Worm (Caenorhabditis elegans) whole organism, young adult: ENCODE measurements around the gene Y39A1A.9.

Source experiments
- C06A6.2 ChIP-seq: fragments of 200-800 bp; sonication (Bioruptor generic); conservative IDR thresholded peaks from 2 replicates; pipeline ENCODE4 v1.3.6; 2022; ENCODE audit warnings: missing genetic modification characterization, missing compliant biosample characterization
- K12H6.12 ChIP-seq: fragments of 200-800 bp; sonication (Bioruptor generic); optimal IDR thresholded peaks from 2 replicates; lab custom pipeline; 2018; ENCODE audit warnings: mild to moderate bottlenecking, missing genetic modification characterization, missing compliant biosample characterization
- ama-1 ChIP-seq, 3 experiments: fragments of 150-350 bp in 1 of 3; sonication (generic microtip) in 2 of 3; optimal IDR thresholded peaks; 2 replicates each; lab custom pipeline; 2014 to 2018; ENCODE audit warnings: missing biosample characterization in 2 of 3, missing genetic modification characterization in 2 of 3, missing genetic modification reagents in 2 of 3
- attf-5 ChIP-seq: fragments of 200-800 bp; sonication (Bioruptor generic); optimal IDR thresholded peaks from 2 replicates; lab custom pipeline; 2018; ENCODE audit warnings: mild to moderate bottlenecking, missing genetic modification characterization, missing compliant biosample characterization
- egl-18 ChIP-seq: fragments of 200-800 bp; sonication (Bioruptor generic); IDR thresholded peaks from 2 replicates; pipeline ENCODE4 v1.3.6; 2022; ENCODE audit warnings: missing genetic modification reagents, missing genetic modification characterization, missing compliant biosample characterization
- fkh-3 ChIP-seq: sonication (generic microtip); optimal IDR thresholded peaks from 2 replicates; lab custom pipeline; 2016; ENCODE audit warnings: mild to moderate bottlenecking, missing genetic modification characterization, missing compliant biosample characterization
- lsl-1 ChIP-seq: fragments of 200-800 bp; sonication (Bioruptor generic); optimal IDR thresholded peaks from 2 replicates; lab custom pipeline; 2018; ENCODE audit warnings: mild to moderate bottlenecking, missing genetic modification characterization, moderate library complexity, missing compliant biosample characterization
- pha-4 ChIP-seq: fragments of 150-350 bp; sonication (generic microtip); optimal IDR thresholded peaks from 2 replicates; lab custom pipeline; 2014; ENCODE audit warnings: missing biosample characterization, missing genetic modification reagents, missing genetic modification characterization
- sea-2 ChIP-seq: fragments of 200-800 bp; sonication (Bioruptor generic); IDR thresholded peaks from 2 replicates; pipeline ENCODE4 v1.3.6; 2022; ENCODE audit warnings: missing genetic modification characterization, missing compliant biosample characterization
- somi-1 ChIP-seq: fragments of 200-800 bp; sonication (Bioruptor generic); optimal IDR thresholded peaks from 2 replicates; lab custom pipeline; 2018; ENCODE audit warnings: mild to moderate bottlenecking, missing genetic modification characterization, missing compliant biosample characterization
- unc-62 ChIP-seq: fragments of 150-350 bp; optimal IDR thresholded peaks from 2 replicates; lab custom pipeline; 2014; ENCODE audit warnings: missing biosample characterization, missing genetic modification reagents, missing genetic modification characterization
- xnd-1 ChIP-seq: sonication (generic microtip); optimal IDR thresholded peaks from 2 replicates; lab custom pipeline; 2016; ENCODE audit warnings: missing genotype, missing genetic modification reagents, missing genetic modification characterization, missing compliant biosample characterization

DNA sequence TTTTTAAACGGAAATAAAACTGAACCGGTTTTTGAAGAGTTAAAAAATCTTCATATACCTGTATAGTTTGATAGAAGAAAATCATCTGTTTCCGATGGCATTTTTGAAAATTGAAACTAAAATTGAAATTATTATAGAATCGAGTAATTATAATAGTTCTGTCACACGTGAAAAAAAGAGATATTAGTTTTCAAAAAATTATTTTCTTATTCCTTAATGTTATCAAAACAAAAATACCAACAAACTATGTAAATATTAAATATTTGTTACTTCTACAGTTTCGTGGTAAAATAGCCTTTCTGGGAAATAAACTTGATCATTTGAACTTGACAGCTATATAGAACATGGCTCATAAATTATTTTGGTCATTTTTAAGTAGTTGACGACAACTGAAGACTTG is 4.3 kb downstream of the Y39A1A.9 start, which contains the start of gene swt-4:
- TF ChIP-seq pha-4 (tag; lab: Kevin White, UChicago): no peak
- TF ChIP-seq ama-1 (optimal IDR thresholded peaks at IDR 0.05; lab: Kevin White, UChicago): no peak
- TF ChIP-seq ama-1 (GFP tag; optimal IDR thresholded peaks at IDR 0.05; lab: Kevin White, UChicago): no peak
- no peak for TF ChIP-seq attf-5 (GFP tag; lab: Kevin White, UChicago)
- TF ChIP-seq fkh-3 (tag; lab: Kevin White, UChicago): no peak
- no peak for TF ChIP-seq somi-1 (GFP tag; lab: Kevin White, UChicago)
- TF ChIP-seq K12H6.12 (tag; lab: Kevin White, UChicago): no peak
- TF ChIP-seq C06A6.2 (GFP tag; lab: Robert Waterston, UW): no peak
- no peak for TF ChIP-seq sea-2 (GFP tag; lab: Robert Waterston, UW)
- no peak for TF ChIP-seq unc-62 (GFP tag; lab: Kevin White, UChicago)
- no peak for TF ChIP-seq egl-18 (GFP tag; lab: Robert Waterston, UW)
- TF ChIP-seq lsl-1: no peak
- no peak for TF ChIP-seq xnd-1
